Worm (Caenorhabditis elegans) whole organism, midembryonic: Measurements from ENCODE around the gene str-40.
"Not testable (repeated sequence)": the region's sequence is repeated elsewhere in the genome, so short reads cannot be mapped to it uniquely, and the experiment has no call there.

Experiments
- T22C8.4 ChIP-seq: fragments of 200-800 bp; sonication (Bioruptor generic); IDR thresholded peaks from 2 replicates; pipeline ENCODE4 v1.3.6; 2022; ENCODE audit warnings: missing genetic modification characterization, missing compliant biosample characterization
- flt-1 ChIP-seq: fragments of 200-800 bp; sonication (Bioruptor generic); IDR thresholded peaks from 2 replicates; pipeline ENCODE4 v1.3.6; 2022; ENCODE audit warnings: missing genetic modification characterization, missing compliant biosample characterization
- klf-2 ChIP-seq: fragments of 200-800 bp; sonication (Bioruptor generic); conservative IDR thresholded peaks from 2 replicates; pipeline ENCODE4 v1.3.6; 2022; ENCODE audit warnings: missing genetic modification reagents, missing genetic modification characterization, missing compliant biosample characterization
- med-1 ChIP-seq: sonication (generic microtip); optimal IDR thresholded peaks from 2 replicates; lab custom pipeline; 2017; ENCODE audit warnings: missing genetic modification characterization, mild to moderate bottlenecking, missing compliant biosample characterization, antibody characterized with exemption, missing genetic modification reagents; ENCODE audit not compliant: insufficient read depth
- ref-1 ChIP-seq: fragments of 200-800 bp; sonication (Bioruptor generic); conservative IDR thresholded peaks from 2 replicates; pipeline ENCODE4 v1.3.6; 2022; ENCODE audit warnings: missing genetic modification reagents, missing genetic modification characterization, missing compliant biosample characterization
- tab-1 ChIP-seq: fragments of 200-800 bp; sonication (Bioruptor generic); IDR thresholded peaks from 2 replicates; pipeline ENCODE4 v1.3.6; 2022; ENCODE audit warnings: missing genetic modification characterization, missing compliant biosample characterization
- ztf-23 ChIP-seq: fragments of 200-800 bp; sonication (Bioruptor generic); IDR thresholded peaks from 2 replicates; pipeline ENCODE4 v1.3.6; 2022; ENCODE audit warnings: missing genetic modification reagents, missing genetic modification characterization, missing compliant biosample characterization
- ztf-29 ChIP-seq: fragments of 200-800 bp; sonication (Bioruptor generic); IDR thresholded peaks from 2 replicates; pipeline ENCODE4 v1.3.6; 2022; ENCODE audit warnings: missing genetic modification reagents, missing genetic modification characterization, missing compliant biosample characterization

DNA sequence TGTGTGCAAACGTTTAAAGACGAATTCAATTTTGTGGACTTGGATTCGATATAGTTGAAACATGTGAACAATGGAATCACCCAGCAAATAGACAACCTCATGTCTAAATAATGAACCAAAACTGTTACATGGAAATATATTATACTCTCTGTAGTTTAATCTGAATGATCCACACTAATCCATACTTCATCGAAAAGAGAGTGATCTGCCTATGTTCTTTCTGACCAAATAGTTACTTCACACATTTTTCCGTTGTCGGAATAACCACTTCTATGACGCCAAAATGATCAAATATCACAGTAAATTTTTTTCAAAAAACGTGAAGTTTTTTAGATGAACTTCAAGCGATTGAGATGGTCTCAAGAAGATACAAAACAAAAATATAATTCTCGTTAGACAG is 33.0 kb upstream of the str-40 start, which contains the start of gene Y73C8C.4:
- TF ChIP-seq T22C8.4 (GFP tag; lab: Robert Waterston, UW); ref-1 (GFP tag; lab: Robert Waterston, UW); tab-1 (GFP tag; lab: Robert Waterston, UW); med-1 (GFP tag; lab: Kevin White, UChicago); flt-1 (GFP tag; lab: Robert Waterston, UW); ztf-29 (GFP tag; lab: Robert Waterston, UW); ztf-23 (GFP tag; lab: Robert Waterston, UW); klf-2 (GFP tag; lab: Robert Waterston, UW): not testable (repeated sequence)
